In the genomic region with DNA sequence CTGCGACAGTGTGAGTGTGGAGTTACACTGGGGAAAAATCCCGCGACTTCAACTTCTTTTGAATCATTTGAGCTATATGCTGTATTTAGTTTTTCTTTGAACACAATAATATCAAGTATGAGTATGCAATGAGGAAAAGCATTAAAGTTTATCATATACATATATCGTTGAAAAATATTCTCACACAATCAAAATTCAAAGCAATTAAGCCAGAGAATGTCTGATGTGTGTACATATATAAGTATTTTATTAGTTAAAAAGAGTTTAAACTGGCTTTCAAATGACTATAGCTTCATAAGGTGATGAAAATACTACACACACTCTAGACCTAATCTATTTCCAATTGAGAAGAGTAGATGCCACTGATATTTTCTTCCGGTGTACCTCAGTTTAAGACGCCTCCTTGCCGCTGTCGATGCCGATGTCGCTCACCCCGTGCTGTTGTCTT, we compare ENCODE assay signal across 1 fruit fly cellular context.
TF ChIP-seq lines count a peak whose summit lies in the region.

No protein-coding gene starts in this region.

TF ChIP-seq in whole organism, embryonic, 481 proteins besides CTCF, POLR2A, EP300 and RAD21 (continued from another document):
- TF ChIP-seq CG16815 (GFP tag; optimal IDR thresholded peaks at IDR 0.05; lab: Kevin White, UChicago) = peak; percentile 78
- no peak for TF ChIP-seq yki (optimal IDR thresholded peaks at IDR 0.05; lab: Kevin White, UChicago)
- TF ChIP-seq CG7556 (GFP tag; optimal IDR thresholded peaks at IDR 0.05; lab: Kevin White, UChicago) = peak; percentile 81
- peak; percentile 43 for TF ChIP-seq nerfin-1 (tag; optimal IDR thresholded peaks at IDR 0.05; lab: Kevin White, UChicago)
- TF ChIP-seq Pdp1 (GFP tag; optimal IDR thresholded peaks at IDR 0.05; lab: Kevin White, UChicago) = peak; percentile 7 to 28
- TF ChIP-seq twi (tag; optimal IDR thresholded peaks at IDR 0.05; lab: Kevin White, UChicago) = no peak
- no peak for TF ChIP-seq CG10543 (GFP tag; optimal IDR thresholded peaks at IDR 0.05; lab: Kevin White, UChicago)
- TF ChIP-seq B-H2 (GFP tag; optimal IDR thresholded peaks at IDR 0.05; lab: Kevin White, UChicago) = no peak
- no peak for TF ChIP-seq lov (optimal IDR thresholded peaks at IDR 0.05; lab: Kevin White, UChicago)
- no peak for TF ChIP-seq lov (GFP tag; IDR thresholded peaks at IDR 0.05; lab: Robert Waterston, UW)
- TF ChIP-seq CG10274 (GFP tag; optimal IDR thresholded peaks at IDR 0.05; lab: Kevin White, UChicago) = no peak
- TF ChIP-seq NC2α (GFP tag; optimal IDR thresholded peaks at IDR 0.05; lab: Kevin White, UChicago) = no peak
- TF ChIP-seq insv (GFP tag; optimal IDR thresholded peaks at IDR 0.05; lab: Kevin White, UChicago) = no peak
- TF ChIP-seq CG4854 (GFP tag; optimal IDR thresholded peaks at IDR 0.05; lab: Kevin White, UChicago) = no peak
- no peak for TF ChIP-seq tll (GFP tag; optimal IDR thresholded peaks at IDR 0.05; lab: Kevin White, UChicago)
- peak; percentile 58 for TF ChIP-seq CG30431 (GFP tag; optimal IDR thresholded peaks at IDR 0.05; lab: Kevin White, UChicago)
- TF ChIP-seq CG10959 (GFP tag; IDR thresholded peaks at IDR 0.05; lab: Robert Waterston, UW) = no peak
- peak; percentile 19 for TF ChIP-seq CG12219 (GFP tag; optimal IDR thresholded peaks at IDR 0.05; lab: Kevin White, UChicago)
- TF ChIP-seq Atf6 (GFP tag; IDR thresholded peaks at IDR 0.05; lab: Robert Waterston, UW) = no peak
- TF ChIP-seq GATAe (GFP tag; conservative IDR thresholded peaks at IDR 0.05; lab: Robert Waterston, UW) = no peak
- TF ChIP-seq seq (GFP tag; IDR thresholded peaks at IDR 0.05; lab: Robert Waterston, UW) = no peak
- TF ChIP-seq grau (tag; optimal IDR thresholded peaks at IDR 0.05; lab: Kevin White, UChicago) = peak; percentile 61
- TF ChIP-seq Asciz (GFP tag; optimal IDR thresholded peaks at IDR 0.05; lab: Kevin White, UChicago) = no peak
- no peak for TF ChIP-seq crp (GFP tag; optimal IDR thresholded peaks at IDR 0.05; lab: Kevin White, UChicago)
- no peak for TF ChIP-seq salm (tag; optimal IDR thresholded peaks at IDR 0.05; lab: Kevin White, UChicago)
- peak; percentile 63 for TF ChIP-seq row (GFP tag; IDR thresholded peaks at IDR 0.05; lab: Robert Waterston, UW)
- no peak for TF ChIP-seq C15 (GFP tag; IDR thresholded peaks at IDR 0.05; lab: Robert Waterston, UW)
- no peak for TF ChIP-seq bowl (GFP tag; IDR thresholded peaks at IDR 0.05; lab: Robert Waterston, UW)
- no peak for TF ChIP-seq inv (GFP tag; IDR thresholded peaks at IDR 0.05; lab: Robert Waterston, UW; ENCODE audit: partially characterized antibody)
- no peak for TF ChIP-seq gfzf (GFP tag; optimal IDR thresholded peaks at IDR 0.05; lab: Kevin White, UChicago)
- peak; percentile 5 for TF ChIP-seq scrt (GFP tag; optimal IDR thresholded peaks at IDR 0.05; lab: Kevin White, UChicago)
- peak; percentile 28; the same call in 1 of the 2 replicates for TF ChIP-seq CG32767 (GFP tag; IDR thresholded peaks at IDR 0.05; lab: Robert Waterston, UW)
- TF ChIP-seq Hmx (GFP tag; optimal IDR thresholded peaks at IDR 0.05; lab: Kevin White, UChicago) = no peak
- no peak for TF ChIP-seq CG7928 (GFP tag; optimal IDR thresholded peaks at IDR 0.05; lab: Kevin White, UChicago)
- TF ChIP-seq Sry-β (GFP tag; optimal IDR thresholded peaks at IDR 0.05; lab: Kevin White, UChicago) = no peak
- TF ChIP-seq ci (GFP tag; IDR thresholded peaks at IDR 0.05; lab: Robert Waterston, UW) = no peak; the same call in 2 of the 3 replicates
- peak; percentile 63 for TF ChIP-seq az2 (GFP tag; optimal IDR thresholded peaks at IDR 0.05; lab: Kevin White, UChicago)
- peak; percentile 33 for TF ChIP-seq jing (GFP tag; optimal IDR thresholded peaks at IDR 0.05; lab: Kevin White, UChicago)
- TF ChIP-seq Nf-YB (GFP tag; optimal IDR thresholded peaks at IDR 0.05; lab: Kevin White, UChicago) = peak; percentile 32
- TF ChIP-seq CG14050 (GFP tag; IDR thresholded peaks at IDR 0.05; lab: Robert Waterston, UW) = no peak
- no peak for TF ChIP-seq Dll (GFP tag; IDR thresholded peaks at IDR 0.05; lab: Robert Waterston, UW; ENCODE audit: partially characterized antibody)
- peak; percentile 46; the same call in 1 of the 2 replicates for TF ChIP-seq Xrp1 (GFP tag; IDR thresholded peaks at IDR 0.05; lab: Robert Waterston, UW)
- no peak for TF ChIP-seq CG9876 (GFP tag; optimal IDR thresholded peaks at IDR 0.05; lab: Kevin White, UChicago)
- TF ChIP-seq Taf1 (GFP tag; IDR thresholded peaks at IDR 0.05; lab: Robert Waterston, UW) = no peak
- peak; percentile 56 for TF ChIP-seq Med (GFP tag; lab: Kevin White, UChicago)
- TF ChIP-seq amos (GFP tag; IDR thresholded peaks at IDR 0.05; lab: Robert Waterston, UW; ENCODE audit: partially characterized antibody) = no peak
- peak; percentile 31 for TF ChIP-seq ATbp (GFP tag; optimal IDR thresholded peaks at IDR 0.05; lab: Kevin White, UChicago)
- no peak for TF ChIP-seq CG31224 (GFP tag; IDR thresholded peaks at IDR 0.05; lab: Robert Waterston, UW)
- no peak for TF ChIP-seq Ets97D (GFP tag; optimal IDR thresholded peaks at IDR 0.05; lab: Kevin White, UChicago)
- peak; percentile 50 for TF ChIP-seq CG8388 (GFP tag; optimal IDR thresholded peaks at IDR 0.05; lab: Kevin White, UChicago)
- TF ChIP-seq CG15601 (tag; optimal IDR thresholded peaks at IDR 0.05; lab: Kevin White, UChicago) = peak; percentile 60
- TF ChIP-seq Lpt (GFP tag; optimal IDR thresholded peaks at IDR 0.05; lab: Kevin White, UChicago) = no peak
- no peak for TF ChIP-seq chm (GFP tag; IDR thresholded peaks at IDR 0.05; lab: Robert Waterston, UW)
- TF ChIP-seq CG1792 (GFP tag; optimal IDR thresholded peaks at IDR 0.05; lab: Kevin White, UChicago) = no peak
- peak; percentile 86 for TF ChIP-seq CG33557 (GFP tag; optimal IDR thresholded peaks at IDR 0.05; lab: Kevin White, UChicago)
- TF ChIP-seq CoRest (tag; optimal IDR thresholded peaks at IDR 0.05; lab: Kevin White, UChicago) = peak; percentile 77
- TF ChIP-seq Fer1 (GFP tag; optimal IDR thresholded peaks at IDR 0.05; lab: Kevin White, UChicago) = peak; percentile 28
- TF ChIP-seq CG7372 (GFP tag; IDR thresholded peaks at IDR 0.05; lab: Robert Waterston, UW) = no peak
- TF ChIP-seq Elba2 (GFP tag; optimal IDR thresholded peaks at IDR 0.05; lab: Kevin White, UChicago) = no peak
- TF ChIP-seq cas (GFP tag; IDR thresholded peaks at IDR 0.05; lab: Robert Waterston, UW) = no peak
- TF ChIP-seq Gsc (GFP tag; IDR thresholded peaks at IDR 0.05; lab: Robert Waterston, UW) = no peak
- peak; percentile 78 for TF ChIP-seq CG10979 (tag; optimal IDR thresholded peaks at IDR 0.05; lab: Kevin White, UChicago)
- TF ChIP-seq CG10321 (GFP tag; IDR thresholded peaks at IDR 0.05; lab: Robert Waterston, UW) = no peak
- TF ChIP-seq CG32532 (GFP tag; IDR thresholded peaks at IDR 0.05; lab: Robert Waterston, UW) = no peak
- peak; percentile 15 for TF ChIP-seq Deaf1 (tag; optimal IDR thresholded peaks at IDR 0.05; lab: Kevin White, UChicago)
- TF ChIP-seq gsb (GFP tag; IDR thresholded peaks at IDR 0.05; lab: Robert Waterston, UW) = no peak
- no peak for TF ChIP-seq CG17612 (GFP tag; IDR thresholded peaks at IDR 0.05; lab: Robert Waterston, UW)
- TF ChIP-seq lab (GFP tag; optimal IDR thresholded peaks at IDR 0.05; lab: Kevin White, UChicago) = peak; percentile 46
- TF ChIP-seq abd-A (tag; optimal IDR thresholded peaks at IDR 0.05; lab: Kevin White, UChicago) = no peak
- TF ChIP-seq Myb (GFP tag; optimal IDR thresholded peaks at IDR 0.05; lab: Kevin White, UChicago) = no peak
- TF ChIP-seq CG10654 (GFP tag; optimal IDR thresholded peaks at IDR 0.05; lab: Kevin White, UChicago) = peak; percentile 5
- TF ChIP-seq dmrt11E (tag; optimal IDR thresholded peaks at IDR 0.05; lab: Kevin White, UChicago) = peak; percentile 88
- no peak for TF ChIP-seq lbe (GFP tag; optimal IDR thresholded peaks at IDR 0.05; lab: Kevin White, UChicago)
- TF ChIP-seq CG11695 (GFP tag; IDR thresholded peaks at IDR 0.05; lab: Robert Waterston, UW) = no peak
- no peak for TF ChIP-seq CG6765 (GFP tag; optimal IDR thresholded peaks at IDR 0.05; lab: Kevin White, UChicago)
- no peak for TF ChIP-seq HLH3B (GFP tag; IDR thresholded peaks at IDR 0.05; lab: Robert Waterston, UW)
- no peak for TF ChIP-seq wek (GFP tag; optimal IDR thresholded peaks at IDR 0.05; lab: Kevin White, UChicago)
- peak; percentile 60 for TF ChIP-seq Sox100B (GFP tag; optimal IDR thresholded peaks at IDR 0.05; lab: Kevin White, UChicago)
- TF ChIP-seq CG15073 (GFP tag; optimal IDR thresholded peaks at IDR 0.05; lab: Kevin White, UChicago) = peak; percentile 33
- no peak for TF ChIP-seq Sry-δ (GFP tag; optimal IDR thresholded peaks at IDR 0.05; lab: Kevin White, UChicago)
- peak; percentile 31 for TF ChIP-seq CG12942 (GFP tag; optimal IDR thresholded peaks at IDR 0.05; lab: Kevin White, UChicago)
- no peak for TF ChIP-seq CG14667 (GFP tag; IDR thresholded peaks at IDR 0.05; lab: Robert Waterston, UW)
- TF ChIP-seq tin (GFP tag; optimal IDR thresholded peaks at IDR 0.05; lab: Kevin White, UChicago) = peak; percentile 37
- no peak for TF ChIP-seq sd (tag; optimal IDR thresholded peaks at IDR 0.05; lab: Kevin White, UChicago)
- TF ChIP-seq Bdp1 (GFP tag; optimal IDR thresholded peaks at IDR 0.05; lab: Kevin White, UChicago) = peak; percentile 16
- no peak for TF ChIP-seq CG13123 (GFP tag; optimal IDR thresholded peaks at IDR 0.05; lab: Kevin White, UChicago)
- TF ChIP-seq Hr51 (GFP tag; optimal IDR thresholded peaks at IDR 0.05; lab: Kevin White, UChicago) = peak in 1 of 2 experiments; percentile 36
- no peak for TF ChIP-seq bbx (GFP tag; IDR thresholded peaks at IDR 0.05; lab: Robert Waterston, UW; ENCODE audit: partially characterized antibody)
- TF ChIP-seq CG34224 (GFP tag; IDR thresholded peaks at IDR 0.05; lab: Robert Waterston, UW; ENCODE audit: partially characterized antibody) = no peak
- peak; percentile 32 for TF ChIP-seq odd (GFP tag; optimal IDR thresholded peaks at IDR 0.05; lab: Kevin White, UChicago)
- TF ChIP-seq Bteb2 (GFP tag; optimal IDR thresholded peaks at IDR 0.05; lab: Kevin White, UChicago) = no peak
- no peak for TF ChIP-seq CG11398 (GFP tag; optimal IDR thresholded peaks at IDR 0.05; lab: Kevin White, UChicago)
- TF ChIP-seq CG15696 (tag; optimal IDR thresholded peaks at IDR 0.05; lab: Kevin White, UChicago) = peak; percentile 76
- peak in 1 of 2 experiments; percentile 72 for TF ChIP-seq chif (GFP tag; optimal IDR thresholded peaks at IDR 0.05; lab: Kevin White, UChicago)
- TF ChIP-seq CG17359 (tag; optimal IDR thresholded peaks at IDR 0.05; lab: Kevin White, UChicago) = peak; percentile 41
- TF ChIP-seq CG1529 (GFP tag; optimal IDR thresholded peaks at IDR 0.05; lab: Kevin White, UChicago) = peak; percentile 51
- no peak for TF ChIP-seq ind (GFP tag; optimal IDR thresholded peaks at IDR 0.05; lab: Kevin White, UChicago)
- no peak for TF ChIP-seq CG1024 (GFP tag; IDR thresholded peaks at IDR 0.05; lab: Robert Waterston, UW)
- no peak for TF ChIP-seq run (tag; optimal IDR thresholded peaks at IDR 0.05; lab: Kevin White, UChicago)
- peak; percentile 79 for TF ChIP-seq CG13775 (GFP tag; optimal IDR thresholded peaks at IDR 0.05; lab: Kevin White, UChicago)
- peak; percentile 79 for TF ChIP-seq CG17361 (GFP tag; IDR thresholded peaks at IDR 0.05; lab: Robert Waterston, UW)
- peak in 1 of 3 experiments; percentile 92 for TF ChIP-seq lola (GFP tag; optimal IDR thresholded peaks at IDR 0.05; lab: Kevin White, UChicago)
- TF ChIP-seq CG6791 (GFP tag; IDR thresholded peaks at IDR 0.05; lab: Robert Waterston, UW; ENCODE audit: partially characterized antibody) = no peak
- TF ChIP-seq CG18619 (GFP tag; optimal IDR thresholded peaks at IDR 0.05; lab: Kevin White, UChicago) = peak; percentile 26
- TF ChIP-seq onecut (GFP tag; IDR thresholded peaks at IDR 0.05; lab: Robert Waterston, UW) = peak; percentile 47; the same call in 1 of the 2 replicates
- peak; percentile 31 for TF ChIP-seq CG1233 (GFP tag; optimal IDR thresholded peaks at IDR 0.05; lab: Kevin White, UChicago)
- no peak for TF ChIP-seq CG13894 (tag; optimal IDR thresholded peaks at IDR 0.05; lab: Kevin White, UChicago)
- TF ChIP-seq HLH4C (GFP tag; IDR thresholded peaks at IDR 0.05; lab: Robert Waterston, UW; ENCODE audit: partially characterized antibody) = no peak
- peak; percentile 2 for TF ChIP-seq nom (GFP tag; optimal IDR thresholded peaks at IDR 0.05; lab: Kevin White, UChicago)
- TF ChIP-seq br (optimal IDR thresholded peaks at IDR 0.05; lab: Kevin White, UChicago) = no peak
- TF ChIP-seq aop (GFP tag; IDR thresholded peaks at IDR 0.05; lab: Robert Waterston, UW) = no peak
- peak; percentile 32 for TF ChIP-seq CG30020 (tag; optimal IDR thresholded peaks at IDR 0.05; lab: Kevin White, UChicago)
- TF ChIP-seq CG11456 (GFP tag; IDR thresholded peaks at IDR 0.05; lab: Robert Waterston, UW) = no peak
- no peak for TF ChIP-seq her (GFP tag; optimal IDR thresholded peaks at IDR 0.05; lab: Kevin White, UChicago)
- TF ChIP-seq CG34376 (GFP tag; optimal IDR thresholded peaks at IDR 0.05; lab: Kevin White, UChicago) = no peak
- no peak for TF ChIP-seq Bgb (GFP tag; IDR thresholded peaks at IDR 0.05; lab: Robert Waterston, UW; ENCODE audit: partially characterized antibody)
- TF ChIP-seq Hmr (GFP tag; optimal IDR thresholded peaks at IDR 0.05; lab: Kevin White, UChicago) = peak; percentile 45
- peak; percentile 58; the same call in 1 of the 3 replicates for TF ChIP-seq otp (GFP tag; IDR thresholded peaks at IDR 0.05; lab: Robert Waterston, UW)
- TF ChIP-seq lilli (GFP tag; optimal IDR thresholded peaks at IDR 0.05; lab: Kevin White, UChicago) = peak; percentile 48
- TF ChIP-seq slbo (GFP tag; IDR thresholded peaks at IDR 0.05; lab: Robert Waterston, UW) = 0 out of 2 replicates have a peak, but pooled peaks have one; percentile 4
- TF ChIP-seq CG18011 (GFP tag; optimal IDR thresholded peaks at IDR 0.05; lab: Kevin White, UChicago) = no peak
- no peak for TF ChIP-seq Scr (GFP tag; IDR thresholded peaks at IDR 0.05; lab: Robert Waterston, UW; ENCODE audit: partially characterized antibody)
- no peak for TF ChIP-seq sqz (GFP tag; optimal IDR thresholded peaks at IDR 0.05; lab: Kevin White, UChicago)
- TF ChIP-seq Dref (GFP tag; IDR thresholded peaks at IDR 0.05; lab: Robert Waterston, UW) = no peak
- TF ChIP-seq Usf (GFP tag; optimal IDR thresholded peaks at IDR 0.05; lab: Kevin White, UChicago) = peak; percentile 66
- no peak for TF ChIP-seq fd64A (GFP tag; optimal IDR thresholded peaks at IDR 0.05; lab: Kevin White, UChicago)
- TF ChIP-seq corto (GFP tag; optimal IDR thresholded peaks at IDR 0.05; lab: Kevin White, UChicago) = peak; percentile 60
- TF ChIP-seq dysf (GFP tag; IDR thresholded peaks at IDR 0.05; lab: Robert Waterston, UW) = peak; percentile 28; the same call in 1 of the 3 replicates
- peak; percentile 75 for TF ChIP-seq tio (GFP tag; optimal IDR thresholded peaks at IDR 0.05; lab: Kevin White, UChicago)
